Worm (Caenorhabditis elegans) whole organism, late embryonic: Measurements from ENCODE around the gene C26D10.7.

ENCODE experiments used
- C08G9.2 ChIP-seq: sonication (generic microtip); optimal IDR thresholded peaks from 2 replicates; lab custom pipeline; 2016; ENCODE audit warnings: mild to moderate bottlenecking, missing genetic modification characterization, moderate library complexity, missing compliant biosample characterization
- F13H6.1 ChIP-seq: sonication (generic microtip); optimal IDR thresholded peaks from 2 replicates; lab custom pipeline; 2016; ENCODE audit warnings: missing genetic modification characterization, missing compliant biosample characterization
- ceh-19 ChIP-seq: fragments of 200-800 bp; sonication (Bioruptor generic); optimal IDR thresholded peaks from 2 replicates; lab custom pipeline; 2018; ENCODE audit warnings: mild to moderate bottlenecking, missing genetic modification characterization, missing compliant biosample characterization
- ceh-30 ChIP-seq: fragments of 150-350 bp; optimal IDR thresholded peaks from 2 replicates; lab custom pipeline; 2014; ENCODE audit warnings: missing biosample characterization, missing genetic modification characterization
- ceh-34 ChIP-seq: sonication (generic microtip); optimal IDR thresholded peaks from 2 replicates; lab custom pipeline; 2016; ENCODE audit warnings: mild to moderate bottlenecking, missing genetic modification characterization, missing compliant biosample characterization
- ceh-6 ChIP-seq: fragments of 200-800 bp; sonication (Bioruptor generic); optimal IDR thresholded peaks from 2 replicates; lab custom pipeline; 2018; ENCODE audit warnings: mild to moderate bottlenecking, missing genetic modification characterization, missing compliant biosample characterization
- ceh-9 ChIP-seq: sonication (generic microtip); optimal IDR thresholded peaks from 2 replicates; lab custom pipeline; 2016; ENCODE audit warnings: mild to moderate bottlenecking, missing genetic modification characterization, inconsistent platforms, missing compliant biosample characterization
- dve-1 ChIP-seq: sonication (generic microtip); optimal IDR thresholded peaks from 2 replicates; lab custom pipeline; 2017; ENCODE audit warnings: antibody characterized with exemption, mild to moderate bottlenecking, missing genetic modification characterization, missing compliant biosample characterization
- elt-4 ChIP-seq: sonication (generic microtip); optimal IDR thresholded peaks from 2 replicates; lab custom pipeline; 2016; ENCODE audit warnings: missing genetic modification characterization, missing compliant biosample characterization
- ets-4 ChIP-seq: sonication (generic microtip); optimal IDR thresholded peaks from 2 replicates; lab custom pipeline; 2016; ENCODE audit warnings: missing genetic modification characterization, missing compliant biosample characterization
- eyg-1 ChIP-seq: sonication (generic microtip); optimal IDR thresholded peaks from 2 replicates; lab custom pipeline; 2016; ENCODE audit warnings: missing genotype, missing genetic modification characterization, missing compliant biosample characterization
- fkh-10 ChIP-seq: fragments of 150-350 bp; optimal IDR thresholded peaks from 2 replicates; lab custom pipeline; 2014; ENCODE audit warnings: missing biosample characterization, missing genetic modification reagents, missing genetic modification characterization
- fkh-6 ChIP-seq: sonication (generic microtip); optimal IDR thresholded peaks from 2 replicates; lab custom pipeline; 2016; ENCODE audit warnings: missing genetic modification characterization, missing compliant biosample characterization
- gmeb-2 ChIP-seq: sonication (generic microtip); optimal IDR thresholded peaks from 2 replicates; lab custom pipeline; 2016; ENCODE audit warnings: missing genetic modification characterization, inconsistent platforms, missing compliant biosample characterization
- hlh-15 ChIP-seq: sonication (generic microtip); optimal IDR thresholded peaks from 2 replicates; lab custom pipeline; 2016; ENCODE audit warnings: missing genetic modification characterization, missing compliant biosample characterization
- lim-6 ChIP-seq: sonication (generic microtip); optimal IDR thresholded peaks from 2 replicates; lab custom pipeline; 2016; ENCODE audit warnings: missing genetic modification characterization, missing compliant biosample characterization
- lin-11 ChIP-seq: fragments of 200-800 bp; sonication (Bioruptor generic); optimal IDR thresholded peaks from 2 replicates; lab custom pipeline; 2018; ENCODE audit warnings: mild to moderate bottlenecking, missing genetic modification characterization, missing compliant biosample characterization
- nfya-1 ChIP-seq: sonication (generic microtip); optimal IDR thresholded peaks from 2 replicates; lab custom pipeline; 2017; ENCODE audit warnings: missing genetic modification characterization, mild to moderate bottlenecking, missing compliant biosample characterization, antibody characterized with exemption, moderate library complexity
- pat-9 ChIP-seq: fragments of 200-800 bp; sonication (Bioruptor generic); optimal IDR thresholded peaks from 2 replicates; lab custom pipeline; 2018; ENCODE audit warnings: mild to moderate bottlenecking, missing genetic modification characterization, moderate library complexity, missing compliant biosample characterization
- pax-1 ChIP-seq: fragments of 150-350 bp; optimal IDR thresholded peaks from 2 replicates; lab custom pipeline; 2014; ENCODE audit warnings: missing biosample characterization, missing genetic modification characterization
- pha-4 ChIP-seq: fragments of 150-350 bp; optimal IDR thresholded peaks from 2 replicates; lab custom pipeline; 2018; ENCODE audit warnings: missing biosample characterization, missing genetic modification reagents, missing genetic modification characterization
- pqm-1 ChIP-seq: sonication (generic microtip); optimal IDR thresholded peaks from 2 replicates; lab custom pipeline; 2016; ENCODE audit warnings: missing genetic modification characterization, missing compliant biosample characterization
- ref-2 ChIP-seq: sonication (generic microtip); optimal IDR thresholded peaks from 2 replicates; lab custom pipeline; 2016; ENCODE audit warnings: missing genetic modification characterization, missing compliant biosample characterization
- rnt-1 ChIP-seq: sonication (generic microtip); optimal IDR thresholded peaks from 2 replicates; lab custom pipeline; 2016; ENCODE audit warnings: missing genetic modification characterization, missing compliant biosample characterization
- sox-4 ChIP-seq: sonication (generic microtip); optimal IDR thresholded peaks from 2 replicates; lab custom pipeline; 2017; ENCODE audit warnings: mild to moderate bottlenecking, missing genetic modification characterization, inconsistent platforms, missing compliant biosample characterization
- syd-9 ChIP-seq: sonication (generic microtip); optimal IDR thresholded peaks from 2 replicates; lab custom pipeline; 2016; ENCODE audit warnings: mild to moderate bottlenecking, missing genetic modification characterization, moderate library complexity, missing compliant biosample characterization
- tbx-2 ChIP-seq: sonication (generic microtip); optimal IDR thresholded peaks from 2 replicates; lab custom pipeline; 2016; ENCODE audit warnings: missing genetic modification characterization, missing compliant biosample characterization
- ttx-3 ChIP-seq: sonication (generic microtip); optimal IDR thresholded peaks from 2 replicates; lab custom pipeline; 2016; ENCODE audit warnings: missing genetic modification reagents, missing genetic modification characterization, missing compliant biosample characterization
- unc-3 ChIP-seq, 2 experiments: fragments of 200-800 bp in 1 of 2; sonication (Bioruptor generic) in 1 of 2; sonication (generic microtip) in 1 of 2; conservative IDR thresholded peaks in 1 of 2; optimal IDR thresholded peaks in 1 of 2; 2 replicates each; pipeline versions ENCODE4 v1.3.6 to Lab custom; 2016 to 2022; ENCODE audit warnings: missing compliant biosample characterization in 2 of 2, missing genetic modification characterization in 2 of 2, missing genetic modification reagents in 1 of 2
- unc-42 ChIP-seq: sonication (generic microtip); optimal IDR thresholded peaks from 2 replicates; lab custom pipeline; 2016; ENCODE audit warnings: missing genotype, missing genetic modification characterization, missing compliant biosample characterization

The C26D10.7 gene

DNA sequence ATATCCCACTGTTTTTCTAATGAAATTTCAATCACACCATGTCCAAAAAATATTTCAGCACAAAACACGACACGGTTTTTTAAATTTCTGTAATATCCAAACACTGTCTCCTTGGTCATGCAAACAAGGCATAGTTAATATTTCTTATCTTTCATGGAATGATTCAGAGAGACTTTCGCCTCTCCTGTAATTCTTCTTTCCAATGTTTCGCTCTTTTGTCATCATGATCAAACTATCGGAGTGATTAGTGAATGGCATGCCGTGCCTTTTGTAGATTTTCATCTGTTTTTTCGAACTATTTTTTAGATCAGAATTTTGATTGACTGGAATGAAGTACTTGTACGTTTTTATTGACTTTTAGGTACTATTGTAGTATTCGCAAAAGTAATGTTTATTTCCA lies 50.6 kb downstream of the C26D10.7 start:
- TF ChIP-seq ref-2 (tag; lab: Kevin White, UChicago) (no peak), ceh-9 (tag; lab: Kevin White, UChicago) (no peak), elt-4 (tag; lab: Kevin White, UChicago) (no peak), lin-11 (tag; lab: Kevin White, UChicago) (no peak), ttx-3 (tag; lab: Kevin White, UChicago) (no peak), unc-3 (GFP tag; conservative IDR thresholded peaks at IDR 0.05; lab: Robert Waterston, UW) (no peak), unc-3 (tag; optimal IDR thresholded peaks at IDR 0.05; lab: Kevin White, UChicago) (no peak), pax-1 (tag; lab: Kevin White, UChicago) (no peak), pha-4 (tag; lab: Kevin White, UChicago) (no peak), ceh-30 (tag; lab: Kevin White, UChicago) (no peak), nfya-1 (no peak), fkh-10 (GFP tag; lab: Kevin White, UChicago) (no peak), pqm-1 (no peak), ceh-19 (GFP tag; lab: Kevin White, UChicago) (no peak), dve-1 (tag; lab: Kevin White, UChicago) (no peak), hlh-15 (tag; lab: Kevin White, UChicago) (no peak), tbx-2 (no peak), F13H6.1 (tag; lab: Kevin White, UChicago) (no peak)

DNA sequence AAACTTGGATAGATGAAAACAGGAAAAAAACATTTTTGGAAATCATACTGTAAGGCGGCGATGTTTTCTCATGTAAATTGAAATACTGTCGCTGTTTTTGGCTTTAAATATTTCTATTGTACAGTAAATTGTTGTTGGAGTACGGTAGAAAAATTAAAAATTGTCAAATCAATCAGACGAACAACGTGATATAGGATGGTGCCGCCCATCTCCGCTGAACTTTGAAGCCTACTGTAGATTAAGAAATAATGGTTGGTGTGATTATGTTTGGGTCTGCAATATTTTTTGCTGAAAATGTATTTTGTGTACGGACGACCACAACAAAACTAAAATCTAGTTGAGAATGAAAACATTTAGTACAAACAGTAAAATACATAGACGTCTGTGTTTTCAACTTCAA lies 51.8 kb downstream of the C26D10.7 start:
- no peak for TF ChIP-seq ceh-6 (GFP tag; lab: Kevin White, UChicago)
- no peak for TF ChIP-seq C08G9.2 (tag; lab: Kevin White, UChicago)
- TF ChIP-seq eyg-1 (tag; lab: Kevin White, UChicago) = no peak
- TF ChIP-seq ets-4 (tag; lab: Kevin White, UChicago) = no peak
- no peak for TF ChIP-seq sox-4 (tag; lab: Kevin White, UChicago)
- TF ChIP-seq gmeb-2 (tag; lab: Kevin White, UChicago) = no peak
- no peak for TF ChIP-seq lim-6 (tag; lab: Kevin White, UChicago)
- TF ChIP-seq unc-42 (tag; lab: Kevin White, UChicago) = no peak
- TF ChIP-seq ttx-3 (tag; lab: Kevin White, UChicago) = no peak
- TF ChIP-seq fkh-6 (tag; lab: Kevin White, UChicago) = no peak
- no peak for TF ChIP-seq pat-9 (tag; lab: Kevin White, UChicago)
- TF ChIP-seq syd-9 (tag; lab: Kevin White, UChicago) = no peak
- no peak for TF ChIP-seq elt-4 (tag; lab: Kevin White, UChicago)
- no peak for TF ChIP-seq rnt-1
- no peak for TF ChIP-seq ceh-34 (tag; lab: Kevin White, UChicago)
- TF ChIP-seq pqm-1 = no peak
- TF ChIP-seq ceh-30 (tag; lab: Kevin White, UChicago) = no peak
- TF ChIP-seq, all 69 proteins: peak for 0
